Worm (Caenorhabditis elegans) whole organism, L4/young adult: ENCODE data around the gene str-35.

Experiments
- W03F9.2 ChIP-seq: fragments of 150-350 bp; optimal IDR thresholded peaks from 2 replicates; lab custom pipeline; 2014; ENCODE audit warnings: missing biosample characterization, missing genetic modification characterization
- dao-5 ChIP-seq: sonication (generic microtip); optimal IDR thresholded peaks from 2 replicates; lab custom pipeline; 2016; ENCODE audit warnings: missing genotype, missing genetic modification characterization, moderate library complexity, missing compliant biosample characterization
- him-1 ChIP-seq: sonication (generic microtip); optimal IDR thresholded peaks from 2 replicates; lab custom pipeline; 2016; ENCODE audit warnings: missing genotype, missing genetic modification reagents, missing genetic modification characterization, missing compliant biosample characterization

ce11 chrV:4507129-4507528 lies 32.5 kb downstream of the str-35 start:
- TF ChIP-seq dao-5 (tag; lab: Kevin White, UChicago) (no peak), W03F9.2 (tag; lab: Kevin White, UChicago) (no peak), him-1 (tag; lab: Kevin White, UChicago) (no peak)
